Worm (Caenorhabditis elegans) whole organism, early embryonic: ENCODE measurements around the gene hgap-2.

Experiments used
- B0310.2 ChIP-seq: sonication (generic microtip); optimal IDR thresholded peaks from 2 replicates; lab custom pipeline; 2016; ENCODE audit warnings: mild to moderate bottlenecking, missing genetic modification characterization, missing compliant biosample characterization
- F13C5.2 ChIP-seq: sonication (generic microtip); optimal IDR thresholded peaks from 2 replicates; lab custom pipeline; 2017; ENCODE audit warnings: mild to moderate bottlenecking, missing genetic modification characterization, inconsistent platforms, missing compliant biosample characterization
- aly-1 ChIP-seq: sonication (generic microtip); optimal IDR thresholded peaks from 2 replicates; lab custom pipeline; 2016; ENCODE audit warnings: missing genetic modification characterization, missing compliant biosample characterization
- ama-1 ChIP-seq: fragments of 150-350 bp; optimal IDR thresholded peaks from 2 replicates; lab custom pipeline; 2014
- ceh-13 ChIP-seq: fragments of 200-800 bp; sonication (Bioruptor generic); optimal IDR thresholded peaks from 2 replicates; lab custom pipeline; 2018; ENCODE audit warnings: mild to moderate bottlenecking, missing genetic modification characterization, missing compliant biosample characterization
- ceh-36 ChIP-seq: sonication (generic microtip); optimal IDR thresholded peaks from 2 replicates; lab custom pipeline; 2016; ENCODE audit warnings: missing genetic modification characterization, inconsistent platforms, missing compliant biosample characterization
- ets-7 ChIP-seq: sonication (generic microtip); optimal IDR thresholded peaks from 2 replicates; lab custom pipeline; 2016; ENCODE audit warnings: missing genotype, missing genetic modification characterization, missing compliant biosample characterization
- flt-1 ChIP-seq: fragments of 200-800 bp; sonication (Bioruptor generic); IDR thresholded peaks from 2 replicates; pipeline ENCODE4 v1.3.6; 2022; ENCODE audit warnings: missing genetic modification characterization, missing compliant biosample characterization
- hmbx-1 ChIP-seq: sonication (generic microtip); optimal IDR thresholded peaks from 2 replicates; lab custom pipeline; 2016; ENCODE audit warnings: mild to moderate bottlenecking, missing genetic modification characterization, missing compliant biosample characterization
- hmg-4 ChIP-seq: fragments of 200-800 bp; sonication (Bioruptor generic); optimal IDR thresholded peaks from 2 replicates; lab custom pipeline; 2018; ENCODE audit warnings: mild to moderate bottlenecking, missing genetic modification characterization, missing compliant biosample characterization
- hnd-1 ChIP-seq: sonication (generic microtip); optimal IDR thresholded peaks from 2 replicates; lab custom pipeline; 2016; ENCODE audit warnings: missing genetic modification characterization, missing compliant biosample characterization
- pes-1 ChIP-seq: fragments of 200-800 bp; sonication (Bioruptor generic); IDR thresholded peaks from 2 replicates; pipeline ENCODE4 v1.3.6; 2022; ENCODE audit warnings: missing genetic modification reagents, missing genetic modification characterization, missing compliant biosample characterization
- scrt-1 ChIP-seq: fragments of 200-800 bp; sonication (Bioruptor generic); IDR thresholded peaks from 2 replicates; pipeline ENCODE4 v1.3.6; 2022; ENCODE audit warnings: missing genetic modification characterization, missing compliant biosample characterization
- sea-1 ChIP-seq: fragments of 200-800 bp; sonication (Bioruptor generic); conservative IDR thresholded peaks from 2 replicates; pipeline ENCODE4 v1.3.6; 2022; ENCODE audit warnings: missing genetic modification characterization, missing compliant biosample characterization
- tbx-11 ChIP-seq: fragments of 200-800 bp; sonication (Bioruptor generic); IDR thresholded peaks from 2 replicates; pipeline ENCODE4 v1.3.6; 2022; ENCODE audit warnings: missing genetic modification characterization, missing compliant biosample characterization
- tbx-37 ChIP-seq: fragments of 200-800 bp; sonication (Bioruptor generic); conservative IDR thresholded peaks from 2 replicates; pipeline ENCODE4 v1.3.6; 2022; ENCODE audit warnings: missing genetic modification reagents, missing genetic modification characterization, missing compliant biosample characterization
- tra-4 ChIP-seq: sonication (generic microtip); optimal IDR thresholded peaks from 2 replicates; lab custom pipeline; 2017; ENCODE audit warnings: missing genetic modification characterization, missing compliant biosample characterization

hgap-2 gene

ce11 chrII:8661539-8661938 is 23.2 kb downstream of the hgap-2 start, which contains the start of the genes piga-1 and eif-2Bepsilon:
Gene piga-1 (minus strand): TSS chrII:8661712.
Gene eif-2Bepsilon (plus strand): TSS chrII:8661869.
- no peak for TF ChIP-seq ama-1 (lab: Kevin White, UChicago)

ce11 chrII:8658835-8659234 is 25.9 kb downstream of the hgap-2 start, which contains the start of gene atg-10:
Gene atg-10 (plus strand): TSS chrII:8659135.
- TF ChIP-seq tbx-11 (GFP tag; lab: Robert Waterston, UW) (no peak), ets-7 (no peak), tbx-37 (GFP tag; lab: Robert Waterston, UW) (no peak), F13C5.2 (no peak), hmbx-1 (tag; lab: Kevin White, UChicago) (no peak), scrt-1 (GFP tag; lab: Robert Waterston, UW) (no peak)

- TF ChIP-seq tbx-37 (GFP tag; lab: Robert Waterston, UW): no peak
- TF ChIP-seq ets-7: no peak
- no peak for TF ChIP-seq sea-1 (GFP tag; lab: Robert Waterston, UW)
- no peak for TF ChIP-seq scrt-1 (GFP tag; lab: Robert Waterston, UW)
- no peak for TF ChIP-seq ceh-36
- TF ChIP-seq pes-1: no peak
- TF ChIP-seq hmg-4: no peak
- no peak for TF ChIP-seq flt-1
- TF ChIP-seq tra-4: no peak
- no peak for TF ChIP-seq B0310.2
- TF ChIP-seq tbx-11 (GFP tag; lab: Robert Waterston, UW): no peak
- no peak for TF ChIP-seq F13C5.2
- no peak for TF ChIP-seq ama-1 (lab: Kevin White, UChicago)
- TF ChIP-seq hmbx-1 (tag; lab: Kevin White, UChicago): no peak
- no peak for TF ChIP-seq hnd-1 (tag; lab: Kevin White, UChicago)
- no peak for TF ChIP-seq ceh-13 (GFP tag; lab: Kevin White, UChicago)
- no peak for TF ChIP-seq aly-1 (tag; lab: Kevin White, UChicago)
Measured at ce11 chrII:8650644-8651159, 34.0 kb downstream of the hgap-2 start, which contains the start of gene pyr-1. Gene pyr-1 (plus strand): TSS chrII:8651109.

DNA sequence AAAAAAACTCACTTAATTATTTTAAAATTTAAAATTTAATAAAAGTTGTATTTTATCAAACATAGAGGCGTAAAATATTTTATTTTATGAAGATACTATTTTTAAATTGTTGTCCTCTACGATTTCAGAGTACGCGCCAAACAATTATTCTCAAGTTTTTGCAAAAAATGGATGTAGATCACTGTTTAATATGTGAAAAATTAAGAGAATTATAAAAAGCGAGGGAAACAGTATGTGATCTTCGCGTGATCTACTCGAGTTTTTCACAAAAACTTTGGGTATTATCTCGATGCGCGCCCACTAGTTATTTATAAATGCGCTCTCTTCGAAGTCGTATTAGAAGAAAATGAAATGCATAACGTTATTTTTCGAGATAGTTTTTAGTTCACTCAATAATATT is 35.9 kb downstream of the hgap-2 start:
- TF ChIP-seq B0310.2 (no peak), tbx-37 (GFP tag; lab: Robert Waterston, UW) (no peak)

DNA sequence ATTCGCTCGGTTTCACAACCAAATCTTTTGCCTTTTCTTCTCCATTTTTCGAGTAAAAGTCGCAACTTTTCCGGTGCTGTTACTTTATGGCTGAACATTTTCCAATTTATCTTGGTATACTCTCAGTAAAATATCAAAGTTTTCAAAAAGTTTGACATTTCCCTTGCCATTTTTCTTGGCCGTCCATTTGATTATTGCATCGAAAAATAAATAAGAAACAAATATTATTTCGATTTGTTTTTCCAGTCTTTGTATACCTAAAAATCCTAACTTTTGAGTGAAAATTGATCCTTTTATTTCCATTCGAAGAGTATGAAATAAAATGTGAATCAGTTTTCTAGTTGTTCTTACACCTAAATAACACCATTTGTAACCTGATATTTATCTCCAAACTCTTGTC is 38.3 kb downstream of the hgap-2 start:
- TF ChIP-seq ceh-13 (GFP tag; lab: Kevin White, UChicago) (no peak), B0310.2 (no peak), scrt-1 (GFP tag; lab: Robert Waterston, UW) (no peak), ceh-36 (no peak), tra-4 (no peak)

DNA sequence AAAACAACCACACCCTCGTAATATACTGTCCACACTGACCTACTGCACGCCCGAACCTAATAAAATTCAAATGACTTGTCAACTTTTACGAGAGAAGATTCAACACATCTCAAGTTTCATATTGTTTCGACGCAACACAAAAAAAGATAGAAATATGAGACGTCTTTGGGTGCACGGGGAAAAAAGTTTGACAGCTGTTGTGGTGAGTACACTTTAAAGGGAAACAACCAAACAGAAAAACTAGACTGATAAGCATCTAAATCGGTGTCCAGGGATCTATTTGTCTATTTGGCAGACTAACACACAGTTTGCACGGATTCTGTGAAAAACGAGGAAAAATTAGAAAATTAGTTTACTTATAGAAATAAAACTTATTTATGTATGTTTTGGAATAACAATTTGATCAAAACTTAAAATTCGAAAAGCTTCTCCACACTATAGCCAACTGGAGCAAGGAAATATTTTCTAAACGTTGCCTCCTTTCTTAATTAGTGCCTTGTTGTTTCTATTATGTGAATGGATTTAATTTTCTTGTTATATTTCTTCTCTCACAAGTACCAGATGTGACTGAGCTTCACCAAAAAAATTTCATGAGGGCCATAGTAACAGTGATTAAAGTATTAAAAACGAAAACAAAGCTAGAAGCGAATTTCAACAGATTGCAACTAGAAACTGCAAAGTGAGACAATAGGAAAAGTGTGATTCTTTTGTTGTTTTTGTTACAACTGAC is 40.9 kb downstream of the hgap-2 start:
- TF ChIP-seq hnd-1 (tag; lab: Kevin White, UChicago): no peak
- no peak for TF ChIP-seq ceh-36
- TF ChIP-seq tra-4: no peak
- TF ChIP-seq ceh-13 (GFP tag; lab: Kevin White, UChicago): no peak
- no peak for TF ChIP-seq flt-1
- no peak for TF ChIP-seq hmbx-1 (tag; lab: Kevin White, UChicago)
- TF ChIP-seq ama-1 (lab: Kevin White, UChicago): no peak
- TF ChIP-seq B0310.2: no peak
- TF ChIP-seq aly-1 (tag; lab: Kevin White, UChicago): no peak
- no peak for TF ChIP-seq scrt-1 (GFP tag; lab: Robert Waterston, UW)
- no peak for TF ChIP-seq pes-1
- no peak for TF ChIP-seq sea-1 (GFP tag; lab: Robert Waterston, UW)

ce11 chrII:8642376-8642775 is 42.3 kb downstream of the hgap-2 start:
- no peak for TF ChIP-seq flt-1
- TF ChIP-seq ama-1 (lab: Kevin White, UChicago): no peak
- no peak for TF ChIP-seq tbx-37 (GFP tag; lab: Robert Waterston, UW)
- no peak for TF ChIP-seq F13C5.2
- TF ChIP-seq hnd-1 (tag; lab: Kevin White, UChicago): no peak
- no peak for TF ChIP-seq hmg-4
- no peak for TF ChIP-seq B0310.2

DNA sequence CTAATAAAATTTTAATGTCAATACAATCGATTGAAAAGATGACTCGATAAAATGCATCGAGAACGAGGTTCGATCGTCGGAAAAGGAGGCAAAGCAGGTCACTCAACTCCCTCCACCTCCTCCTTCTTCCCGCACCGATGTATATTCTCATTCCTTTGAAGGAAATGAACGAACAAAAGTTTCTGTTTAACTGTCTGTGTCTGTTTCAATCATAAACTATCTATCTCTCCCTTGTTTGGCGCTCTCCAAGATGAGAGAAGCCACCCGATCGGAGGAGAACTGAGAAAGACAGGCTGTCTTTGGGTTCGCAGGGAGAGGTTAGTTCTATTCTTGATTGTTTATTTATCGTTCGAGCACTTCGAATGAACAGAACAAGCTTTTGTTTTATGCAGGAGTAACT is 43.6 kb downstream of the hgap-2 start, which contains the start of gene D2085.7:
D2085.7 (plus strand) TSS at position 251 of the 400 bp plus-strand sequence.
- no peak for TF ChIP-seq pes-1

- TF ChIP-seq hmbx-1 (tag; lab: Kevin White, UChicago) (no peak), tbx-11 (GFP tag; lab: Robert Waterston, UW) (no peak)
Measured at ce11 chrII:8640503-8640902, 44.2 kb downstream of the hgap-2 start.
